Fruit fly (Drosophila melanogaster) whole organism, embryonic: ENCODE results near the gene CG42237.

Experiments used
- Atf-2 ChIP-seq: fragments of 200-800 bp; sonication (Bioruptor generic); optimal IDR thresholded peaks from 2 replicates; lab custom pipeline; 2016; ENCODE audit warnings: missing biosample characterization, missing genetic modification characterization
- C15 ChIP-seq: fragments of 200-800 bp; sonication (Bioruptor generic); IDR thresholded peaks from 3 replicates; pipeline ENCODE4 v1.3.6; 2022; ENCODE audit warnings: missing biosample characterization, missing genetic modification characterization
- CG10321 ChIP-seq: fragments of 200-800 bp; sonication (Bioruptor generic); IDR thresholded peaks from 2 replicates; pipeline ENCODE4 v1.3.6; 2022; ENCODE audit warnings: missing biosample characterization, missing genetic modification characterization
- CG12391 ChIP-seq: fragments of 200-800 bp; sonication (Bioruptor generic); optimal IDR thresholded peaks from 3 replicates; lab custom pipeline; 2018; ENCODE audit warnings: missing biosample characterization, mild to moderate bottlenecking, missing genetic modification characterization, moderate library complexity
- CG12942 ChIP-seq: fragments of 200-800 bp; sonication (Bioruptor generic); optimal IDR thresholded peaks from 3 replicates; lab custom pipeline; 2016; ENCODE audit warnings: missing biosample characterization, missing genetic modification characterization
- CG13894 ChIP-seq: fragments of 200-800 bp; sonication (Bioruptor generic); optimal IDR thresholded peaks from 3 replicates; lab custom pipeline; 2018; ENCODE audit warnings: missing biosample characterization, mild to moderate bottlenecking, missing genetic modification characterization, moderate library complexity
- CG14710 ChIP-seq: fragments of 200-800 bp; sonication (Bioruptor generic); optimal IDR thresholded peaks from 3 replicates; lab custom pipeline; 2019; ENCODE audit warnings: missing biosample characterization, mild to moderate bottlenecking, missing genetic modification characterization, moderate library complexity
- CG14860 ChIP-seq: fragments of 200-800 bp; sonication (Bioruptor generic); IDR thresholded peaks from 3 replicates; pipeline ENCODE4 v1.3.6; 2022; ENCODE audit warnings: missing biosample characterization, missing genetic modification characterization; ENCODE audit not compliant: partially characterized antibody
- CG15514 ChIP-seq: fragments of 200-800 bp; sonication (Bioruptor generic); optimal IDR thresholded peaks from 3 replicates; lab custom pipeline; 2017; ENCODE audit warnings: missing biosample characterization, missing genetic modification characterization, mild to moderate bottlenecking, moderate library complexity, missing genetic modification reagents
- CG1832 ChIP-seq: fragments of 200-800 bp; sonication (Bioruptor generic); optimal IDR thresholded peaks from 2 replicates; lab custom pipeline; 2017; ENCODE audit warnings: missing biosample characterization, mild to moderate bottlenecking, missing genetic modification characterization, inconsistent platforms
- CG32532 ChIP-seq: fragments of 200-800 bp; sonication (Bioruptor generic); IDR thresholded peaks from 2 replicates; pipeline ENCODE4 v1.3.6; 2022; ENCODE audit warnings: missing biosample characterization, missing genetic modification characterization
- CG6254 ChIP-seq: fragments of 200-800 bp; sonication (Bioruptor generic); optimal IDR thresholded peaks from 3 replicates; lab custom pipeline; 2017; ENCODE audit warnings: mild to moderate bottlenecking, missing biosample characterization, missing genetic modification reagents, missing genetic modification characterization
- CG8290 ChIP-seq, 3 experiments: fragments of 200-800 bp; sonication (Bioruptor generic); optimal IDR thresholded peaks; 2 replicates each; lab custom pipeline; 2016 to 2019; ENCODE audit warnings: missing biosample characterization in 3 of 3, missing genetic modification characterization in 3 of 3, mild to moderate bottlenecking in 2 of 3, moderate library complexity in 1 of 3
- CG9797 ChIP-seq: fragments of 200-800 bp; sonication (Bioruptor generic); optimal IDR thresholded peaks from 3 replicates; lab custom pipeline; 2018; ENCODE audit warnings: missing biosample characterization, mild to moderate bottlenecking, missing genetic modification characterization
- D ChIP-seq, 2 experiments: fragments of 200-800 bp in 1 of 2; fragments of >200 bp in 1 of 2; sonication (Bioruptor generic) in 1 of 2; optimal IDR thresholded peaks; 2 replicates in 1 of 2; 3 replicates in 1 of 2; lab custom pipeline; 2017; ENCODE audit warnings: mild to moderate bottlenecking in 1 of 2, missing biosample characterization in 1 of 2, missing genetic modification characterization in 1 of 2, missing genetic modification reagents in 1 of 2
- Dref ChIP-seq: fragments of 200-800 bp; sonication (Bioruptor generic); IDR thresholded peaks from 2 replicates; pipeline ENCODE4 v1.3.6; 2022; ENCODE audit warnings: missing biosample characterization, missing genetic modification characterization
- HLH4C ChIP-seq: fragments of 200-800 bp; sonication (Bioruptor generic); IDR thresholded peaks from 3 replicates; pipeline ENCODE4 v1.3.6; 2022; ENCODE audit warnings: missing biosample characterization, missing genetic modification characterization; ENCODE audit not compliant: partially characterized antibody
- Hr78 ChIP-seq, 2 experiments: fragments of 200-800 bp in 1 of 2; fragments of >200 bp in 1 of 2; sonication (Bioruptor generic) in 1 of 2; optimal IDR thresholded peaks; 2 replicates each; lab custom pipeline; 2017 to 2019; ENCODE audit warnings: missing biosample characterization in 2 of 2, missing genetic modification characterization in 2 of 2, mild to moderate bottlenecking in 1 of 2, moderate library complexity in 1 of 2
- Hsf ChIP-seq: fragments of 200-800 bp; sonication (Bioruptor generic); optimal IDR thresholded peaks from 3 replicates; lab custom pipeline; 2016; ENCODE audit warnings: missing biosample characterization, missing genetic modification characterization
- Mes4 ChIP-seq: fragments of 200-800 bp; sonication (Bioruptor generic); optimal IDR thresholded peaks from 2 replicates; lab custom pipeline; 2016; ENCODE audit warnings: missing biosample characterization, missing genetic modification characterization
- Myb ChIP-seq: fragments of 200-800 bp; sonication (Bioruptor generic); optimal IDR thresholded peaks from 2 replicates; lab custom pipeline; 2016; ENCODE audit warnings: missing biosample characterization, missing genetic modification characterization
- NK7.1 ChIP-seq: fragments of 200-800 bp; sonication (Bioruptor generic); optimal IDR thresholded peaks from 3 replicates; lab custom pipeline; 2016; ENCODE audit warnings: missing biosample characterization, missing genetic modification characterization
- Sin3A ChIP-seq: fragments of >200 bp; optimal IDR thresholded peaks from 2 replicates; lab custom pipeline; 2018
- Trl ChIP-seq, 3 experiments: fragments of >200 bp in 2 of 3; fragments of 200-800 bp in 1 of 3; sonication (Bioruptor generic) in 1 of 3; optimal IDR thresholded peaks; 2 replicates in 1 of 3; 3 replicates in 2 of 3; lab custom pipeline; 2016 to 2017; ENCODE audit warnings: missing biosample characterization in 1 of 3, missing genetic modification characterization in 1 of 3
- ase ChIP-seq: fragments of 200-800 bp; sonication (Bioruptor generic); IDR thresholded peaks from 3 replicates; pipeline ENCODE4 v1.3.6; 2022; ENCODE audit warnings: missing biosample characterization, missing genetic modification characterization
- bbx ChIP-seq: fragments of 200-800 bp; sonication (Bioruptor generic); IDR thresholded peaks from 2 replicates; pipeline ENCODE4 v1.3.6; 2022; ENCODE audit warnings: missing biosample characterization, missing genetic modification characterization; ENCODE audit not compliant: partially characterized antibody
- caup ChIP-seq: fragments of 200-800 bp; sonication (Bioruptor generic); optimal IDR thresholded peaks from 3 replicates; lab custom pipeline; 2017; ENCODE audit warnings: missing biosample characterization, mild to moderate bottlenecking, missing genetic modification characterization, moderate library complexity; ENCODE audit not compliant: severe bottlenecking
- chn ChIP-seq: fragments of 200-800 bp; sonication (Bioruptor generic); optimal IDR thresholded peaks from 2 replicates; lab custom pipeline; 2016; ENCODE audit warnings: missing biosample characterization, missing genetic modification characterization
- danr ChIP-seq: fragments of 200-800 bp; sonication (Bioruptor generic); IDR thresholded peaks from 2 replicates; pipeline ENCODE4 v1.3.6; 2022; ENCODE audit warnings: missing biosample characterization, missing genetic modification characterization
- lilli ChIP-seq: fragments of 200-800 bp; sonication (Bioruptor generic); optimal IDR thresholded peaks from 3 replicates; lab custom pipeline; 2016; ENCODE audit warnings: missing biosample characterization, missing genetic modification characterization
- lmd ChIP-seq: fragments of 200-800 bp; sonication (Bioruptor generic); IDR thresholded peaks from 2 replicates; pipeline ENCODE4 v1.3.6; 2022; ENCODE audit warnings: missing biosample characterization, missing genetic modification characterization
- nmo ChIP-seq: fragments of 200-800 bp; sonication (Bioruptor generic); optimal IDR thresholded peaks from 2 replicates; lab custom pipeline; 2018; ENCODE audit warnings: missing biosample characterization, mild to moderate bottlenecking, missing genetic modification characterization, moderate library complexity
- odd ChIP-seq: fragments of 200-800 bp; sonication (Bioruptor generic); optimal IDR thresholded peaks from 2 replicates; lab custom pipeline; 2017; ENCODE audit warnings: missing biosample characterization, mild to moderate bottlenecking, missing genetic modification characterization
- otp ChIP-seq: fragments of 200-800 bp; sonication (Bioruptor generic); IDR thresholded peaks from 3 replicates; pipeline ENCODE4, ENCODE4 v1.3.6; 2022; ENCODE audit warnings: missing biosample characterization, missing genetic modification characterization
- phol ChIP-seq: fragments of 200-800 bp; sonication (Bioruptor generic); optimal IDR thresholded peaks from 3 replicates; lab custom pipeline; 2018; ENCODE audit warnings: missing biosample characterization, mild to moderate bottlenecking, missing genetic modification characterization, moderate library complexity
- pum ChIP-seq: fragments of 200-800 bp; sonication (Bioruptor generic); optimal IDR thresholded peaks from 2 replicates; lab custom pipeline; 2016; ENCODE audit warnings: missing biosample characterization, missing genetic modification characterization
- pzg ChIP-seq: fragments of 200-800 bp; sonication (Bioruptor generic); optimal IDR thresholded peaks from 3 replicates; lab custom pipeline; 2018; ENCODE audit warnings: missing biosample characterization, mild to moderate bottlenecking, missing genetic modification characterization, moderate library complexity
- sc ChIP-seq, 3 experiments: fragments of >200 bp in 2 of 3; fragments of 200-800 bp in 1 of 3; sonication (Bioruptor generic) in 1 of 3; optimal IDR thresholded peaks; 2 replicates in 2 of 3; 3 replicates in 1 of 3; lab custom pipeline; 2017; ENCODE audit warnings: mild to moderate bottlenecking in 1 of 3, missing biosample characterization in 1 of 3, missing genetic modification characterization in 1 of 3, missing genetic modification reagents in 1 of 3
- scrt ChIP-seq: fragments of 200-800 bp; sonication (Bioruptor generic); optimal IDR thresholded peaks from 2 replicates; lab custom pipeline; 2018; ENCODE audit warnings: missing biosample characterization, mild to moderate bottlenecking, missing genetic modification characterization, moderate library complexity
- sens-2 ChIP-seq: fragments of 200-800 bp; sonication (Bioruptor generic); IDR thresholded peaks from 2 replicates; pipeline ENCODE4 v1.3.6; 2022; ENCODE audit warnings: missing biosample characterization, missing genetic modification characterization
- slbo ChIP-seq: fragments of 200-800 bp; sonication (Bioruptor generic); IDR thresholded peaks from 2 replicates; pipeline ENCODE4 v1.3.6; 2022; ENCODE audit warnings: missing biosample characterization, missing genetic modification characterization
- so ChIP-seq: fragments of 200-800 bp; sonication (Bioruptor generic); IDR thresholded peaks from 3 replicates; pipeline ENCODE4 v1.3.6; 2022; ENCODE audit warnings: missing biosample characterization, missing genetic modification characterization
- sqz ChIP-seq: fragments of 200-800 bp; sonication (Bioruptor generic); optimal IDR thresholded peaks from 3 replicates; lab custom pipeline; 2018; ENCODE audit warnings: missing biosample characterization, mild to moderate bottlenecking, missing genetic modification characterization
- tap ChIP-seq: fragments of 200-800 bp; optimal IDR thresholded peaks from 3 replicates; lab custom pipeline; 2019; ENCODE audit warnings: missing biosample characterization, mild to moderate bottlenecking, missing genetic modification characterization, moderate library complexity
- tna ChIP-seq: fragments of 200-800 bp; sonication (Bioruptor generic); IDR thresholded peaks from 2 replicates; pipeline ENCODE4 v1.3.6; 2022; ENCODE audit warnings: missing biosample characterization, missing genetic modification characterization; ENCODE audit not compliant: partially characterized antibody
- trem ChIP-seq: fragments of 200-800 bp; optimal IDR thresholded peaks from 3 replicates; lab custom pipeline; 2019; ENCODE audit warnings: missing biosample characterization, mild to moderate bottlenecking, missing genetic modification characterization, moderate library complexity
- vnd ChIP-seq: fragments of 200-800 bp; sonication (Bioruptor generic); IDR thresholded peaks from 3 replicates; pipeline ENCODE4 v1.3.6; 2022; ENCODE audit warnings: missing biosample characterization, missing genetic modification characterization; ENCODE audit not compliant: partially characterized antibody

The CG42237 gene

dm6 chrX:13112238-13112829 is 2.6 kb upstream of the CG42237 start, which contains the start of gene Chpf (continued):
- TF ChIP-seq bbx (GFP tag; lab: Robert Waterston, UW) (peak; percentile 89), slbo (GFP tag; lab: Robert Waterston, UW) (peak; percentile 50; the same call in 1 of the 2 replicates), Hsf (GFP tag; lab: Kevin White, UChicago) (no peak), sc (optimal IDR thresholded peaks at IDR 0.05; lab: Kevin White, UChicago) (no peak), sc (GFP tag; optimal IDR thresholded peaks at IDR 0.05; lab: Kevin White, UChicago) (no peak), odd (GFP tag; lab: Kevin White, UChicago) (no peak), CG1832 (GFP tag; lab: Kevin White, UChicago) (no peak), chn (GFP tag; lab: Kevin White, UChicago) (peak; percentile 30), Sin3A (lab: Kevin White, UChicago) (peak; percentile 45), CG32532 (GFP tag; lab: Robert Waterston, UW) (no peak; the same call in 1 of the 2 replicates), CG12942 (GFP tag; lab: Kevin White, UChicago) (no peak), ase (GFP tag; lab: Robert Waterston, UW) (peak; percentile 17; the same call in 1 of the 3 replicates), CG12391 (tag; lab: Kevin White, UChicago) (no peak), vnd (GFP tag; lab: Robert Waterston, UW) (peak; percentile 87), scrt (peak; percentile 18), D (optimal IDR thresholded peaks at IDR 0.05; lab: Kevin White, UChicago) (no peak), D (GFP tag; optimal IDR thresholded peaks at IDR 0.05; lab: Kevin White, UChicago) (no peak), HLH4C (GFP tag; lab: Robert Waterston, UW) (peak; percentile 86), CG8290 (GFP tag; optimal IDR thresholded peaks at IDR 0.05; lab: Kevin White, UChicago) (no peak), CG8290 (tag; optimal IDR thresholded peaks at IDR 0.05; lab: Kevin White, UChicago) (peak in 1 of 2 experiments; percentile 33), CG13894 (tag; lab: Kevin White, UChicago) (no peak), Atf-2 (GFP tag; lab: Kevin White, UChicago) (no peak), caup (GFP tag; lab: Kevin White, UChicago) (no peak), C15 (GFP tag; lab: Robert Waterston, UW) (no peak), tna (GFP tag; lab: Robert Waterston, UW) (peak; percentile 71), Mes4 (GFP tag; lab: Kevin White, UChicago) (no peak), nmo (GFP tag; lab: Kevin White, UChicago) (no peak), tap (tag; lab: Kevin White, UChicago) (no peak), so (no peak), CG6254 (GFP tag; lab: Kevin White, UChicago) (no peak), CG9797 (GFP tag; lab: Kevin White, UChicago) (peak; percentile 3), lilli (GFP tag; lab: Kevin White, UChicago) (peak; percentile 3), otp (GFP tag; lab: Robert Waterston, UW) (no peak), pzg (GFP tag; lab: Kevin White, UChicago) (peak; percentile 53), Myb (peak; percentile 24), sqz (peak; percentile 50), NK7.1 (GFP tag; lab: Kevin White, UChicago) (peak; percentile 9), lmd (no peak), phol (tag; lab: Kevin White, UChicago) (peak; percentile 34), CG14860 (GFP tag; lab: Robert Waterston, UW) (peak; percentile 78), Dref (GFP tag; lab: Robert Waterston, UW) (peak; percentile 95), Trl (optimal IDR thresholded peaks at IDR 0.05; lab: Kevin White, UChicago) (peak in 1 of 2 experiments; percentile 10), Trl (GFP tag; optimal IDR thresholded peaks at IDR 0.05; lab: Kevin White, UChicago) (no peak), CG15514 (GFP tag; lab: Kevin White, UChicago) (peak; percentile 25), danr (GFP tag; lab: Robert Waterston, UW) (no peak), Hr78 (GFP tag; optimal IDR thresholded peaks at IDR 0.05; lab: Kevin White, UChicago) (no peak), CG10321 (GFP tag; lab: Robert Waterston, UW) (no peak), pum (GFP tag; lab: Kevin White, UChicago) (no peak), CG14710 (peak; percentile 18), sens-2 (GFP tag; lab: Robert Waterston, UW) (no peak), trem (tag; lab: Kevin White, UChicago) (peak; percentile 17)
